Worm (Caenorhabditis elegans) whole organism, young adult: ENCODE measurements around the gene tif-1A.

Source experiments
- T26A5.8 ChIP-seq: sonication (generic microtip); optimal IDR thresholded peaks from 2 replicates; lab custom pipeline; 2016; ENCODE audit warnings: missing genetic modification characterization, missing compliant biosample characterization
- ZK185.1 ChIP-seq: sonication (generic microtip); optimal IDR thresholded peaks from 2 replicates; lab custom pipeline; 2016; ENCODE audit warnings: mild to moderate bottlenecking, missing genetic modification characterization, missing compliant biosample characterization; ENCODE audit not compliant: poor library complexity, severe bottlenecking
- cebp-1 ChIP-seq, 2 experiments: fragments of 200-800 bp in 1 of 2; sonication (Bioruptor generic) in 1 of 2; sonication (generic microtip) in 1 of 2; IDR thresholded peaks in 1 of 2; optimal IDR thresholded peaks in 1 of 2; 2 replicates each; pipeline versions ENCODE4 v1.3.6 to Lab custom; 2017 to 2022; ENCODE audit warnings: missing compliant biosample characterization in 2 of 2, missing genetic modification characterization in 2 of 2, mild to moderate bottlenecking in 1 of 2, missing genetic modification reagents in 1 of 2, moderate library complexity in 1 of 2
- efl-1 ChIP-seq: fragments of 150-350 bp; optimal IDR thresholded peaks from 2 replicates; lab custom pipeline; 2014; ENCODE audit warnings: missing biosample characterization, missing genetic modification reagents, missing genetic modification characterization
- sdz-38 ChIP-seq: sonication (generic microtip); optimal IDR thresholded peaks from 2 replicates; lab custom pipeline; 2016; ENCODE audit warnings: missing genotype, missing genetic modification characterization, missing compliant biosample characterization
- sea-2 ChIP-seq: fragments of 200-800 bp; sonication (Bioruptor generic); IDR thresholded peaks from 2 replicates; pipeline ENCODE4 v1.3.6; 2022; ENCODE audit warnings: missing genetic modification characterization, missing compliant biosample characterization
- snpc-4 ChIP-seq, 5 experiments: fragments of 150-350 bp in 1 of 5; sonication (generic microtip) in 4 of 5; optimal IDR thresholded peaks; 2 replicates each; lab custom pipeline; 2014 to 2018; ENCODE audit warnings: missing genetic modification characterization in 5 of 5, missing biosample characterization in 3 of 5, antibody characterized with exemption in 2 of 5, mild to moderate bottlenecking in 2 of 5, missing compliant biosample characterization in 2 of 5, missing genotype in 2 of 5, moderate library complexity in 2 of 5, missing genetic modification reagents in 1 of 5

ce11 chrIII:3978438-3978837, 25.5 kb downstream of the tif-1A start:
- TF ChIP-seq ZK185.1 (tag; lab: Kevin White, UChicago), result no peak
- TF ChIP-seq sdz-38 (tag; lab: Kevin White, UChicago), result no peak
- TF ChIP-seq sea-2, result no peak
- no peak for TF ChIP-seq T26A5.8 (tag; lab: Kevin White, UChicago)
- no peak for TF ChIP-seq efl-1 (GFP tag; lab: Kevin White, UChicago)
- TF ChIP-seq snpc-4 (GFP tag; optimal IDR thresholded peaks at IDR 0.05; lab: Kevin White, UChicago), result no peak
- no peak for TF ChIP-seq snpc-4 (tag; optimal IDR thresholded peaks at IDR 0.05; lab: Kevin White, UChicago)
- no peak for TF ChIP-seq cebp-1 (GFP tag; IDR thresholded peaks at IDR 0.05; lab: Robert Waterston, UW)
- no peak for TF ChIP-seq cebp-1 (tag; optimal IDR thresholded peaks at IDR 0.05; lab: Kevin White, UChicago)
